Worm (Caenorhabditis elegans) whole organism, L1 larva: ENCODE data around the gene stg-2.

Source experiments
- C16A3.4 ChIP-seq: fragments of 150-350 bp; optimal IDR thresholded peaks from 2 replicates; lab custom pipeline; 2014; ENCODE audit warnings: missing biosample characterization, missing genetic modification characterization
- C34B4.2 ChIP-seq: sonication (generic microtip); optimal IDR thresholded peaks from 2 replicates; lab custom pipeline; 2017; ENCODE audit warnings: mild to moderate bottlenecking, missing genetic modification characterization, missing compliant biosample characterization
- Y116A8C.19 ChIP-seq: sonication (generic microtip); optimal IDR thresholded peaks from 2 replicates; lab custom pipeline; 2016; ENCODE audit warnings: missing compliant biosample characterization, missing genetic modification characterization, borderline replicate concordance
- aly-2 ChIP-seq: fragments of 150-350 bp; optimal IDR thresholded peaks from 2 replicates; lab custom pipeline; 2014; ENCODE audit warnings: missing biosample characterization, missing genetic modification characterization
- ceh-63 ChIP-seq: fragments of 200-800 bp; sonication (Bioruptor generic); optimal IDR thresholded peaks from 2 replicates; lab custom pipeline; 2018; ENCODE audit warnings: mild to moderate bottlenecking, missing genetic modification characterization, missing compliant biosample characterization
- ceh-88 ChIP-seq: fragments of 200-800 bp; sonication (Bioruptor generic); IDR thresholded peaks from 2 replicates; pipeline ENCODE4 v1.3.6; 2022; ENCODE audit warnings: missing genetic modification characterization, missing compliant biosample characterization
- ces-1 ChIP-seq: fragments of 150-350 bp; optimal IDR thresholded peaks from 2 replicates; lab custom pipeline; 2014; ENCODE audit warnings: missing biosample characterization, missing genetic modification reagents, missing genetic modification characterization
- dpl-1 ChIP-seq, 3 experiments: fragments of 150-350 bp in 2 of 3; sonication (generic microtip) in 1 of 3; optimal IDR thresholded peaks; 2 replicates each; lab custom pipeline; 2014 to 2017; ENCODE audit warnings: missing biosample characterization in 3 of 3, missing genetic modification characterization in 3 of 3, missing genetic modification reagents in 3 of 3
- efl-1 ChIP-seq, 4 experiments: fragments of 150-350 bp; optimal IDR thresholded peaks in 3 of 4; peaks in 1 of 4; 1 replicate in 1 of 4; 2 replicates in 3 of 4; lab custom pipeline; 2014; ENCODE audit warnings: missing biosample characterization in 2 of 4, missing genetic modification characterization in 2 of 4, missing genetic modification reagents in 2 of 4
- efl-3 ChIP-seq: fragments of 200-800 bp; sonication (Bioruptor generic); optimal IDR thresholded peaks from 2 replicates; lab custom pipeline; 2018; ENCODE audit warnings: mild to moderate bottlenecking, missing genetic modification characterization, missing compliant biosample characterization
- ets-5 ChIP-seq: fragments of 200-800 bp; sonication (Bioruptor generic); IDR thresholded peaks from 2 replicates; pipeline ENCODE4 v1.3.6; 2022; ENCODE audit warnings: missing genetic modification characterization, missing compliant biosample characterization
- fkh-10 ChIP-seq: sonication (generic microtip); optimal IDR thresholded peaks from 2 replicates; lab custom pipeline; 2017; ENCODE audit warnings: missing biosample characterization, missing genetic modification reagents, missing genetic modification characterization
- fos-1 ChIP-seq: fragments of 150-350 bp; optimal IDR thresholded peaks from 2 replicates; lab custom pipeline; 2014; ENCODE audit warnings: missing biosample characterization, missing genetic modification characterization
- hlh-17 ChIP-seq: fragments of 200-800 bp; sonication (Bioruptor generic); optimal IDR thresholded peaks from 2 replicates; lab custom pipeline; 2018; ENCODE audit warnings: missing genetic modification characterization, mild to moderate bottlenecking, missing compliant biosample characterization, moderate library complexity, borderline replicate concordance
- hpl-2 ChIP-seq: fragments of 150-350 bp; optimal IDR thresholded peaks from 2 replicates; lab custom pipeline; 2014; ENCODE audit warnings: missing biosample characterization, missing genetic modification reagents, missing genetic modification characterization
- irx-1 ChIP-seq: sonication (generic microtip); optimal IDR thresholded peaks from 2 replicates; lab custom pipeline; 2016; ENCODE audit warnings: missing genetic modification characterization, missing compliant biosample characterization
- isw-1 ChIP-seq: fragments of 200-800 bp; sonication (Bioruptor generic); IDR thresholded peaks from 2 replicates; pipeline ENCODE4 v1.3.6; 2022; ENCODE audit warnings: missing genetic modification characterization, missing compliant biosample characterization
- lin-15B ChIP-seq: fragments of 150-350 bp; sonication (generic microtip); optimal IDR thresholded peaks from 3 replicates; lab custom pipeline; 2014; ENCODE audit warnings: missing biosample characterization, missing genetic modification characterization
- lsy-2 ChIP-seq, 2 experiments: fragments of 150-350 bp; optimal IDR thresholded peaks; 2 replicates each; lab custom pipeline; 2014; ENCODE audit warnings: missing biosample characterization in 2 of 2, missing genetic modification characterization in 2 of 2
- mab-9 ChIP-seq: fragments of 200-800 bp; sonication (Bioruptor generic); IDR thresholded peaks from 2 replicates; pipeline ENCODE4 v1.3.6; 2022; ENCODE audit warnings: missing genetic modification reagents, missing genetic modification characterization, missing compliant biosample characterization
- mdl-1 ChIP-seq, 2 experiments: fragments of 150-350 bp; optimal IDR thresholded peaks; 2 replicates each; lab custom pipeline; 2014 to 2017; ENCODE audit warnings: missing biosample characterization in 2 of 2, missing genetic modification characterization in 2 of 2, inconsistent platforms in 1 of 2
- mep-1 ChIP-seq: fragments of 150-350 bp; optimal IDR thresholded peaks from 2 replicates; lab custom pipeline; 2014; ENCODE audit warnings: missing biosample characterization, missing genetic modification characterization
- nhr-12 ChIP-seq: sonication (generic microtip); optimal IDR thresholded peaks from 2 replicates; lab custom pipeline; 2017; ENCODE audit warnings: missing biosample characterization, missing genetic modification characterization
- nhr-19 ChIP-seq: fragments of 200-800 bp; sonication (Bioruptor generic); conservative IDR thresholded peaks from 2 replicates; pipeline ENCODE4 v1.3.6; 2022; ENCODE audit warnings: missing genetic modification characterization, missing compliant biosample characterization
- nhr-237 ChIP-seq: fragments of 150-350 bp; optimal IDR thresholded peaks from 2 replicates; lab custom pipeline; 2014; ENCODE audit warnings: missing biosample characterization, missing genetic modification characterization
- nhr-28 ChIP-seq: fragments of 150-350 bp; optimal IDR thresholded peaks from 2 replicates; lab custom pipeline; 2014; ENCODE audit warnings: missing biosample characterization, missing genetic modification characterization
- nhr-47 ChIP-seq: sonication (generic microtip); optimal IDR thresholded peaks from 2 replicates; lab custom pipeline; 2016; ENCODE audit warnings: mild to moderate bottlenecking, missing genetic modification characterization, moderate library complexity, missing compliant biosample characterization
- nhr-71 ChIP-seq: sonication (generic microtip); optimal IDR thresholded peaks from 2 replicates; lab custom pipeline; 2016; ENCODE audit warnings: mild to moderate bottlenecking, missing genetic modification characterization, moderate library complexity, missing compliant biosample characterization
- nhr-76 ChIP-seq: sonication (generic microtip); optimal IDR thresholded peaks from 2 replicates; lab custom pipeline; 2017; ENCODE audit warnings: missing biosample characterization, missing genetic modification characterization
- nhr-77 ChIP-seq: fragments of 150-350 bp; optimal IDR thresholded peaks from 2 replicates; lab custom pipeline; 2014; ENCODE audit warnings: missing biosample characterization, missing genetic modification characterization
- nhr-85 ChIP-seq: sonication (generic microtip); peaks from one replicate; lab custom pipeline; 2016; ENCODE audit warnings: missing genetic modification characterization, inconsistent platforms, missing compliant biosample characterization
- nhr-90 ChIP-seq: sonication (generic microtip); optimal IDR thresholded peaks from 2 replicates; lab custom pipeline; 2016; ENCODE audit warnings: mild to moderate bottlenecking, missing genetic modification characterization, missing compliant biosample characterization; ENCODE audit not compliant: poor library complexity
- pqm-1 ChIP-seq: sonication (generic microtip); optimal IDR thresholded peaks from 3 replicates; lab custom pipeline; 2017; ENCODE audit warnings: missing biosample characterization, missing genetic modification characterization
- rnt-1 ChIP-seq: sonication (generic microtip); optimal IDR thresholded peaks from 2 replicates; lab custom pipeline; 2016; ENCODE audit warnings: mild to moderate bottlenecking, missing genetic modification characterization, moderate library complexity, missing compliant biosample characterization
- skn-1 ChIP-seq: fragments of 150-350 bp; optimal IDR thresholded peaks from 2 replicates; lab custom pipeline; 2014; ENCODE audit warnings: missing biosample characterization, missing genetic modification characterization
- swsn-7 ChIP-seq: sonication (generic microtip); optimal IDR thresholded peaks from 2 replicates; lab custom pipeline; 2016; ENCODE audit warnings: missing genetic modification characterization, missing compliant biosample characterization
- tlp-1 ChIP-seq: fragments of 150-350 bp; optimal IDR thresholded peaks from 2 replicates; lab custom pipeline; 2014; ENCODE audit warnings: missing biosample characterization, missing genetic modification characterization
- unc-130 ChIP-seq: fragments of 150-350 bp; optimal IDR thresholded peaks from 2 replicates; lab custom pipeline; 2017; ENCODE audit warnings: missing biosample characterization, missing genetic modification characterization, inconsistent platforms
- unc-30 ChIP-seq: sonication (generic microtip); optimal IDR thresholded peaks from 2 replicates; lab custom pipeline; 2017; ENCODE audit warnings: missing biosample characterization, missing genetic modification characterization
- unc-62 ChIP-seq: fragments of 150-350 bp; optimal IDR thresholded peaks from 2 replicates; lab custom pipeline; 2014; ENCODE audit warnings: missing biosample characterization, missing genetic modification reagents, missing genetic modification characterization
- unc-86 ChIP-seq: sonication (generic microtip); optimal IDR thresholded peaks from 2 replicates; lab custom pipeline; 2016; ENCODE audit warnings: missing genetic modification characterization, missing compliant biosample characterization
- unc-98 ChIP-seq: fragments of 200-800 bp; sonication (Bioruptor generic); IDR thresholded peaks from 2 replicates; pipeline ENCODE4 v1.3.6; 2022; ENCODE audit warnings: missing genetic modification characterization, missing compliant biosample characterization
- vab-15 ChIP-seq: sonication (generic microtip); optimal IDR thresholded peaks from 2 replicates; lab custom pipeline; 2017; ENCODE audit warnings: missing genotype, mild to moderate bottlenecking, missing genetic modification characterization, missing compliant biosample characterization
- zag-1 ChIP-seq: fragments of 150-350 bp; optimal IDR thresholded peaks from 2 replicates; lab custom pipeline; 2014; ENCODE audit warnings: missing biosample characterization, missing genetic modification characterization
- zip-4 ChIP-seq: fragments of 200-800 bp; sonication (Bioruptor generic); optimal IDR thresholded peaks from 2 replicates; lab custom pipeline; 2018; ENCODE audit warnings: mild to moderate bottlenecking, missing genetic modification characterization, moderate library complexity, missing compliant biosample characterization
- ztf-4 ChIP-seq: fragments of 150-350 bp; optimal IDR thresholded peaks from 2 replicates; lab custom pipeline; 2014; ENCODE audit warnings: missing biosample characterization, missing genetic modification characterization

The stg-2 gene

ce11 chrX:8650535-8650934 is 6.8 kb upstream of the stg-2 start (continued):
- TF ChIP-seq C16A3.4 (tag; lab: Kevin White, UChicago), result no peak
- TF ChIP-seq nhr-90 (tag; lab: Kevin White, UChicago), result peak; percentile 33
- peak; percentile 7 for TF ChIP-seq efl-3 (GFP tag; lab: Kevin White, UChicago)
- TF ChIP-seq irx-1 (tag; lab: Kevin White, UChicago), result no peak
- TF ChIP-seq zag-1 (tag; lab: Kevin White, UChicago), result no peak
- TF ChIP-seq nhr-237 (tag; lab: Kevin White, UChicago), result no peak
- no peak for TF ChIP-seq nhr-12 (tag; lab: Kevin White, UChicago)
- no peak for TF ChIP-seq hpl-2 (GFP tag; lab: Kevin White, UChicago)
- TF ChIP-seq unc-98, result no peak
- TF ChIP-seq ceh-63, result no peak
- no peak for TF ChIP-seq C34B4.2 (tag; lab: Kevin White, UChicago)
- TF ChIP-seq ceh-88 (GFP tag; lab: Robert Waterston, UW), result no peak
- TF ChIP-seq isw-1, result no peak
- no peak for TF ChIP-seq mep-1 (tag; lab: Kevin White, UChicago)
- peak; percentile 42 for TF ChIP-seq nhr-47 (tag; lab: Kevin White, UChicago)
- no peak for TF ChIP-seq ces-1 (GFP tag; lab: Kevin White, UChicago)
- no peak for TF ChIP-seq nhr-77 (tag; lab: Kevin White, UChicago)
- no peak for TF ChIP-seq fkh-10 (GFP tag; lab: Kevin White, UChicago)
- no peak for TF ChIP-seq tlp-1
- TF ChIP-seq zip-4 (GFP tag; lab: Kevin White, UChicago), result no peak
- no peak for TF ChIP-seq nhr-76 (tag; lab: Kevin White, UChicago)
- TF ChIP-seq, all 84 proteins: peak for 11

- TF ChIP-seq tlp-1, result no peak
- TF ChIP-seq swsn-7 (tag; lab: Kevin White, UChicago), result no peak
- TF ChIP-seq nhr-28 (tag; lab: Kevin White, UChicago), result no peak
- no peak for TF ChIP-seq unc-62 (GFP tag; lab: Kevin White, UChicago)
- no peak for TF ChIP-seq C16A3.4 (tag; lab: Kevin White, UChicago)
- TF ChIP-seq dpl-1 (GFP tag; optimal IDR thresholded peaks at IDR 0.05; lab: Kevin White, UChicago), result no peak
- no peak for TF ChIP-seq Y116A8C.19 (tag; lab: Kevin White, UChicago)
- no peak for TF ChIP-seq efl-1 (optimal IDR thresholded peaks at IDR 0.05; lab: Kevin White, UChicago)
- no peak for TF ChIP-seq efl-1 (GFP tag; optimal IDR thresholded peaks at IDR 0.05 in 1 of 2; lab: Kevin White, UChicago)
- TF ChIP-seq vab-15, result no peak
- no peak for TF ChIP-seq irx-1 (tag; lab: Kevin White, UChicago)
- TF ChIP-seq ets-5 (GFP tag; lab: Robert Waterston, UW), result no peak
- no peak for TF ChIP-seq aly-2 (tag; lab: Kevin White, UChicago)
- TF ChIP-seq mab-9 (GFP tag; lab: Robert Waterston, UW), result no peak
- no peak for TF ChIP-seq unc-30
- TF ChIP-seq lin-15B, result no peak
- TF ChIP-seq skn-1 (tag; lab: Kevin White, UChicago), result no peak
Observed at ce11 chrX:8648582-8648981, 4.9 kb upstream of the stg-2 start.

- TF ChIP-seq nhr-85 (tag; lab: Kevin White, UChicago), result peak; percentile 2
- no peak for TF ChIP-seq ets-5 (GFP tag; lab: Robert Waterston, UW)
Observed at ce11 chrX:8646997-8647396, 3.3 kb upstream of the stg-2 start, which contains the start of gene F12D9.2. TSS of gene F12D9.2 (minus strand) at chrX:8647097.

ce11 chrX:8646287-8646686 is 2.6 kb upstream of the stg-2 start:
- no peak for TF ChIP-seq hlh-17 (GFP tag; lab: Kevin White, UChicago)
- no peak for TF ChIP-seq ztf-4
- TF ChIP-seq nhr-28 (tag; lab: Kevin White, UChicago), result no peak
- 0 out of 2 replicates have a peak, but pooled peaks have one; percentile 7 for TF ChIP-seq nhr-19 (GFP tag; lab: Robert Waterston, UW)
- peak; percentile 5 for TF ChIP-seq mep-1 (tag; lab: Kevin White, UChicago)
- peak; percentile 38 for TF ChIP-seq C16A3.4 (tag; lab: Kevin White, UChicago)
- TF ChIP-seq unc-130, result no peak
- peak; percentile 29 for TF ChIP-seq nhr-90 (tag; lab: Kevin White, UChicago)
- TF ChIP-seq fos-1, result no peak
- TF ChIP-seq nhr-77 (tag; lab: Kevin White, UChicago), result peak; percentile 26
- peak in 1 of 2 experiments; percentile 39 for TF ChIP-seq mdl-1 (tag; optimal IDR thresholded peaks at IDR 0.05; lab: Kevin White, UChicago)
- TF ChIP-seq efl-1 (optimal IDR thresholded peaks at IDR 0.05; lab: Kevin White, UChicago), result no peak
- TF ChIP-seq efl-1 (GFP tag; optimal IDR thresholded peaks at IDR 0.05 in 1 of 2; lab: Kevin White, UChicago), result peak in 1 of 2 experiments; percentile 6
- TF ChIP-seq unc-86 (tag; lab: Kevin White, UChicago), result no peak
- no peak for TF ChIP-seq pqm-1 (tag; lab: Kevin White, UChicago)
- peak in 1 of 2 experiments; percentile 14 for TF ChIP-seq lsy-2 (tag; optimal IDR thresholded peaks at IDR 0.05; lab: Kevin White, UChicago)
- TF ChIP-seq lin-15B, result no peak
- peak; percentile 31 for TF ChIP-seq nhr-71
- TF ChIP-seq fkh-10 (GFP tag; lab: Kevin White, UChicago), result no peak
- peak; percentile 32 for TF ChIP-seq rnt-1 (tag; lab: Kevin White, UChicago)
- TF ChIP-seq ces-1 (GFP tag; lab: Kevin White, UChicago), result no peak
